Worm (Caenorhabditis elegans) whole organism, young adult: ENCODE data around the gene pxmp-4.

Experiments
- B0336.3 ChIP-seq: fragments of 200-800 bp; sonication (Bioruptor generic); IDR thresholded peaks from 2 replicates; pipeline ENCODE4 v1.3.6; 2022; ENCODE audit warnings: missing genetic modification characterization, missing compliant biosample characterization
- T07F8.4 ChIP-seq: sonication (generic microtip); optimal IDR thresholded peaks from 2 replicates; lab custom pipeline; 2016; ENCODE audit warnings: mild to moderate bottlenecking, missing genetic modification characterization, moderate library complexity, missing compliant biosample characterization
- Y53G8AR.9 ChIP-seq: fragments of 200-800 bp; sonication (Bioruptor generic); conservative IDR thresholded peaks from 2 replicates; pipeline ENCODE4 v1.3.6; 2022; ENCODE audit warnings: missing genetic modification reagents, missing genetic modification characterization, missing compliant biosample characterization
- ZK185.1 ChIP-seq: sonication (generic microtip); optimal IDR thresholded peaks from 2 replicates; lab custom pipeline; 2016; ENCODE audit warnings: mild to moderate bottlenecking, missing genetic modification characterization, missing compliant biosample characterization; ENCODE audit not compliant: poor library complexity, severe bottlenecking
- atf-7 ChIP-seq: sonication (generic microtip); optimal IDR thresholded peaks from 2 replicates; lab custom pipeline; 2017; ENCODE audit warnings: mild to moderate bottlenecking, missing genetic modification characterization, missing compliant biosample characterization
- attf-3 ChIP-seq: fragments of 200-800 bp; sonication (Bioruptor generic); conservative IDR thresholded peaks from 2 replicates; pipeline ENCODE4 v1.3.6; 2022; ENCODE audit warnings: missing genetic modification reagents, missing genetic modification characterization, missing compliant biosample characterization
- bed-2 ChIP-seq: fragments of 200-800 bp; sonication (Bioruptor generic); IDR thresholded peaks from 2 replicates; pipeline ENCODE4 v1.3.6; 2022; ENCODE audit warnings: missing genetic modification reagents, missing genetic modification characterization, missing compliant biosample characterization
- cebp-1 ChIP-seq, 2 experiments: fragments of 200-800 bp in 1 of 2; sonication (Bioruptor generic) in 1 of 2; sonication (generic microtip) in 1 of 2; IDR thresholded peaks in 1 of 2; optimal IDR thresholded peaks in 1 of 2; 2 replicates each; pipeline versions ENCODE4 v1.3.6 to Lab custom; 2017 to 2022; ENCODE audit warnings: missing compliant biosample characterization in 2 of 2, missing genetic modification characterization in 2 of 2, mild to moderate bottlenecking in 1 of 2, missing genetic modification reagents in 1 of 2, moderate library complexity in 1 of 2
- cebp-2 ChIP-seq: fragments of 200-800 bp; sonication (Bioruptor generic); IDR thresholded peaks from 2 replicates; pipeline ENCODE4 v1.3.6; 2022; ENCODE audit warnings: missing genetic modification characterization, missing compliant biosample characterization
- chd-7 ChIP-seq: sonication (generic microtip); optimal IDR thresholded peaks from 2 replicates; lab custom pipeline; 2016; ENCODE audit warnings: mild to moderate bottlenecking, missing genetic modification characterization, moderate library complexity, missing compliant biosample characterization
- egrh-3 ChIP-seq: fragments of 200-800 bp; sonication (Bioruptor generic); IDR thresholded peaks from 2 replicates; pipeline ENCODE4 v1.3.6; 2022; ENCODE audit warnings: missing genetic modification reagents, missing genetic modification characterization, missing compliant biosample characterization
- ekl-4 ChIP-seq: fragments of 200-800 bp; sonication (Bioruptor generic); IDR thresholded peaks from 2 replicates; pipeline ENCODE4 v1.3.6; 2022; ENCODE audit warnings: missing genetic modification reagents, missing genetic modification characterization, missing compliant biosample characterization
- ets-4 ChIP-seq: fragments of 200-800 bp; sonication (Bioruptor generic); optimal IDR thresholded peaks from 2 replicates; lab custom pipeline; 2018; ENCODE audit warnings: mild to moderate bottlenecking, missing genetic modification characterization, missing compliant biosample characterization
- hmg-1.2 ChIP-seq: fragments of 200-800 bp; sonication (Bioruptor generic); IDR thresholded peaks from 2 replicates; pipeline ENCODE4 v1.3.6; 2022; ENCODE audit warnings: missing genetic modification reagents, missing genetic modification characterization, missing compliant biosample characterization
- let-526 ChIP-seq: fragments of 200-800 bp; sonication (Bioruptor generic); IDR thresholded peaks from 2 replicates; pipeline ENCODE4 v1.3.6; 2022; ENCODE audit warnings: missing genetic modification reagents, missing genetic modification characterization, missing compliant biosample characterization
- let-607 ChIP-seq, 2 experiments: fragments of 200-800 bp in 1 of 2; sonication (Bioruptor generic) in 1 of 2; sonication (generic microtip) in 1 of 2; optimal IDR thresholded peaks; 2 replicates each; lab custom pipeline; 2016 to 2018; ENCODE audit warnings: mild to moderate bottlenecking in 2 of 2, missing compliant biosample characterization in 2 of 2, missing genetic modification characterization in 2 of 2, moderate library complexity in 2 of 2, missing genotype in 1 of 2
- lin-26 ChIP-seq: fragments of 200-800 bp; sonication (Bioruptor generic); IDR thresholded peaks from 2 replicates; pipeline ENCODE4 v1.3.6; 2022; ENCODE audit warnings: missing genetic modification reagents, missing genetic modification characterization, missing compliant biosample characterization
- lin-40 ChIP-seq: sonication (generic microtip); optimal IDR thresholded peaks from 2 replicates; lab custom pipeline; 2016; ENCODE audit warnings: missing genetic modification characterization, mild to moderate bottlenecking, missing compliant biosample characterization, missing genotype, missing genetic modification reagents
- lin-54 ChIP-seq: fragments of 200-800 bp; sonication (Bioruptor generic); optimal IDR thresholded peaks from 2 replicates; lab custom pipeline; 2018; ENCODE audit warnings: mild to moderate bottlenecking, missing genetic modification characterization, missing compliant biosample characterization
- madf-10 ChIP-seq: sonication (generic microtip); optimal IDR thresholded peaks from 2 replicates; lab custom pipeline; 2016; ENCODE audit warnings: mild to moderate bottlenecking, missing genetic modification characterization, missing compliant biosample characterization
- mcd-1 ChIP-seq: fragments of 200-800 bp; sonication (Bioruptor generic); IDR thresholded peaks from 2 replicates; pipeline ENCODE4 v1.3.6; 2022; ENCODE audit warnings: missing genetic modification reagents, missing genetic modification characterization, missing compliant biosample characterization
- mel-28 ChIP-seq: sonication (generic microtip); optimal IDR thresholded peaks from 2 replicates; lab custom pipeline; 2016; ENCODE audit warnings: borderline replicate concordance, mild to moderate bottlenecking, missing genetic modification characterization, missing compliant biosample characterization
- mxl-1 ChIP-seq: sonication (generic microtip); optimal IDR thresholded peaks from 2 replicates; lab custom pipeline; 2016; ENCODE audit warnings: missing genetic modification characterization, missing compliant biosample characterization
- nhr-120 ChIP-seq: fragments of 200-800 bp; sonication (Bioruptor generic); IDR thresholded peaks from 2 replicates; pipeline ENCODE4 v1.3.6; 2022; ENCODE audit warnings: missing genetic modification characterization, missing compliant biosample characterization
- nhr-80 ChIP-seq: sonication (generic microtip); optimal IDR thresholded peaks from 2 replicates; lab custom pipeline; 2016; ENCODE audit warnings: missing genetic modification characterization, missing compliant biosample characterization
- nhr-90 ChIP-seq: sonication (generic microtip); optimal IDR thresholded peaks from 2 replicates; lab custom pipeline; 2016; ENCODE audit warnings: missing genotype, mild to moderate bottlenecking, missing genetic modification characterization, missing compliant biosample characterization
- pbrm-1 ChIP-seq: fragments of 200-800 bp; sonication (Bioruptor generic); IDR thresholded peaks from 2 replicates; pipeline ENCODE4 v1.3.6; 2022; ENCODE audit warnings: missing genetic modification reagents, missing genetic modification characterization, missing compliant biosample characterization
- pha-4 ChIP-seq: fragments of 150-350 bp; sonication (generic microtip); optimal IDR thresholded peaks from 2 replicates; lab custom pipeline; 2014; ENCODE audit warnings: missing biosample characterization, missing genetic modification reagents, missing genetic modification characterization
- repo-1 ChIP-seq: sonication (generic microtip); optimal IDR thresholded peaks from 2 replicates; lab custom pipeline; 2017; ENCODE audit warnings: mild to moderate bottlenecking, missing genetic modification characterization, missing compliant biosample characterization
- tbp1 ChIP-seq: fragments of 200-800 bp; sonication (Bioruptor generic); optimal IDR thresholded peaks from 2 replicates; lab custom pipeline; 2018; ENCODE audit warnings: mild to moderate bottlenecking, missing genetic modification characterization, missing compliant biosample characterization
- tlf-1 ChIP-seq: fragments of 200-800 bp; sonication (Bioruptor generic); optimal IDR thresholded peaks from 2 replicates; lab custom pipeline; 2018; ENCODE audit warnings: mild to moderate bottlenecking, missing genetic modification characterization, missing compliant biosample characterization
- unc-62 ChIP-seq: fragments of 150-350 bp; optimal IDR thresholded peaks from 2 replicates; lab custom pipeline; 2014; ENCODE audit warnings: missing biosample characterization, missing genetic modification reagents, missing genetic modification characterization
- ztf-28 ChIP-seq: fragments of 200-800 bp; sonication (Bioruptor generic); IDR thresholded peaks from 2 replicates; pipeline ENCODE4 v1.3.6; 2022; ENCODE audit warnings: missing genetic modification reagents, missing genetic modification characterization, missing compliant biosample characterization

Gene pxmp-4

DNA sequence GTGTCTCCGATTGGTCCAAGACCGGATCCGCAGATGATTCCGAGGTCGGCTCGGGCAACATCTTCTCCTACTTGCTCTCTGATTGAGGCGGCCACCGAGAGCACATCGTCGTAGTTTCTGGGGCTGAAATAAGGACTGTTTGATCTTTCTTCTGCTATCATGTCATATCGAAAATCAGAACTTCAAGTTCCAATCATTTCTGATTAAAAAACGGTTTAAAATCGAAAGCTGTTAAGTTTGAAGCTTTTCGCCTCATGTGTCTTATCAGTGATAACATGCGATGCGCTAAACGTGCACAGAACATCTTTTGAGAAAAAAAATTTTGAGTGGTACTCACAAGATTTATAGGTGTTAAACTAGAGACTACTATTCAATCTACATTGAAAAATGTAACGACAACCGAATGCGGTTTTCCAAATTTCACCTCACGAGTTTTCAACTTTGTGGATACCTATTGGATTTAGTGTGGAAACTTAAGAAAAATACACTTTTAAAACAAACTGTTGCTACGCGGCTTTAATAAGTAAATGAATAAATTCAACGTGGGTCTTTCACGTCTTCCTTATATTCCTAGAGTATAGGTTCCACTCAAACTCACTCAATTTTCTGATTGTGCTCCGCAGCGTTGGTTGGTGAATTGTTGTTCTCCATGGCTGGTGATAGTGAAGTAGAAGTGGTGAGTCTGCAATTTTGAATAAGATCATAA is 42.8 kb downstream of the pxmp-4 start:
- TF ChIP-seq cebp-2 (GFP tag; lab: Robert Waterston, UW) (0 out of 2 replicates have a peak, but pooled peaks have one; percentile 5), nhr-120 (GFP tag; lab: Robert Waterston, UW) (no peak), let-526 (GFP tag; lab: Robert Waterston, UW) (0 out of 2 replicates have a peak, but pooled peaks have one; percentile 36)

DNA sequence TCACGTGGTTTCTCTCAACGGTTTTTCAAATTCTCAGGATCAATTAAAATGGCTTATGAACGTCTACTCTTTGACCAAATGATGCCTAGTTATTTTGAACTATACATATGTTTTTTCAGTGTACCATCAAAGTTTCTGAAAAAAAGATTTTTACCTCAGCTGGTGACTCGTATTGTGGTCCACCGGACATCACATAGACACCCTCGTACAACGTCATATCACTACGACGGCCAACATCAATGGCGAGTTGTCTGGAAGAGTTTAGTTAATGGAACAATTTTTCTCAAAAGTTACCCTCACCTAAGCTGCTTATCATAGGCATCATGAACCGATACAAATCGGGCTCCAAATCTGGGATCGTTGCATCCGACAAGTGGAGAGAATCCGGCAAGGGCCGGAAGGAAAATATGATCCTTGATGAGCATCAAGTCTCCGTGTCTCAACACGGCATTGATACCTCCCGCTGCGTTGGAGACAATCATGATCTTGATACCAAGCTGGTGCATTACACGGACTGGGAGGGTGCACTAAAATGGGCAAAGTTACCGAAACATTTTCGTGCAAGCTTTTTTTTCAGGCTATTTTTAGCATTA is 43.7 kb downstream of the pxmp-4 start:
- no peak for TF ChIP-seq nhr-120 (GFP tag; lab: Robert Waterston, UW)
- TF ChIP-seq Y53G8AR.9 (GFP tag; lab: Robert Waterston, UW), result 0 out of 2 replicates have a peak, but pooled peaks have one; percentile 65

DNA sequence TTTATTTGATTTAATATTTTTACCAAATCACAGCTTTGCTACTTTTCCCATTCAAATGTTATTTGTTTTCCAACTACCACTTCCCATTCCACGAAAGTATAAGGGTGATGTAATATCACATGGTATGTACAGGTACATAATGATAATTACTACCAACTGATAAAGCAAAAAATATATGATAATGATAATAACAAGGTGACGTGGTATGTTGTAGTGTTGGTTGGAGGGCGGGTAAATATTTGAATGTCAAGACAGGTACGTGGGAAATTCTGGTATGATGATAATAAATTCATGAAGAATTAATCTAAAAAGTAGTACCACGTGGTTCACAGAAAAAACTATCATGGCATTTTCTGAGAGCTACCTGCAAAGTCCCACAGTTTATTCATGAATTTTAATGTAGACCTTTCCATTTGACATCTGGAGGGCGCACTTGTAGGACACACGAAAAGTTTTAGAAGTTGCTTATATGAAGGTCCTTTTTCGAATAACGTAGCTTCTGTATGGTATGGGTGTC is 45.1 kb downstream of the pxmp-4 start:
- TF ChIP-seq bed-2, result no peak
- peak; percentile 45 for TF ChIP-seq lin-40
- TF ChIP-seq nhr-80, result peak; percentile 80
- peak; percentile 60; the same call in 1 of the 2 replicates for TF ChIP-seq Y53G8AR.9 (GFP tag; lab: Robert Waterston, UW)
- TF ChIP-seq mel-28, result no peak
- peak; percentile 41 to 66 for TF ChIP-seq let-607 (tag; optimal IDR thresholded peaks at IDR 0.05; lab: Kevin White, UChicago)
- peak; percentile 42 for TF ChIP-seq nhr-90
- peak; percentile 18 for TF ChIP-seq pha-4 (tag; lab: Kevin White, UChicago)
- peak; percentile 45 for TF ChIP-seq madf-10 (tag; lab: Kevin White, UChicago)
- peak; percentile 4; the same call in 1 of the 2 replicates for TF ChIP-seq mcd-1 (GFP tag; lab: Robert Waterston, UW)
- peak; percentile 19 for TF ChIP-seq ZK185.1 (tag; lab: Kevin White, UChicago)
- no peak for TF ChIP-seq ztf-28 (GFP tag; lab: Robert Waterston, UW)
- no peak for TF ChIP-seq egrh-3
- peak; percentile 20 for TF ChIP-seq lin-54 (GFP tag; lab: Kevin White, UChicago)
- TF ChIP-seq unc-62, result peak; percentile 20
- TF ChIP-seq tbp1, result peak; percentile 34
- TF ChIP-seq pbrm-1, result peak; percentile 53; the same call in 1 of the 2 replicates
- no peak for TF ChIP-seq ets-4
- 0 out of 2 replicates have a peak, but pooled peaks have one; percentile 17 for TF ChIP-seq cebp-1 (GFP tag; IDR thresholded peaks at IDR 0.05; lab: Robert Waterston, UW)
- peak; percentile 47 for TF ChIP-seq cebp-1 (tag; optimal IDR thresholded peaks at IDR 0.05; lab: Kevin White, UChicago)
- no peak for TF ChIP-seq lin-26 (GFP tag; lab: Robert Waterston, UW)
- TF ChIP-seq hmg-1.2, result 0 out of 2 replicates have a peak, but pooled peaks have one; percentile 16
- no peak for TF ChIP-seq attf-3
- no peak for TF ChIP-seq T07F8.4 (tag; lab: Kevin White, UChicago)
- 0 out of 2 replicates have a peak, but pooled peaks have one; percentile 16 for TF ChIP-seq ekl-4
- TF ChIP-seq atf-7 (tag; lab: Kevin White, UChicago), result peak; percentile 79
- TF ChIP-seq mxl-1 (tag; lab: Kevin White, UChicago), result no peak
- TF ChIP-seq B0336.3 (GFP tag; lab: Robert Waterston, UW), result peak; percentile 66
- TF ChIP-seq repo-1 (tag; lab: Kevin White, UChicago), result peak; percentile 68
- peak; percentile 49 for TF ChIP-seq tlf-1 (GFP tag; lab: Kevin White, UChicago)
- TF ChIP-seq chd-7 (tag; lab: Kevin White, UChicago), result peak; percentile 30
- TF ChIP-seq, all 124 proteins: peak for 21
